Fruit fly (Drosophila melanogaster) whole organism, prepupa: ENCODE data around the gene CG13855.

Source experiments
- Blimp-1 ChIP-seq: fragments of 200-800 bp; sonication (Bioruptor generic); optimal IDR thresholded peaks from 3 replicates; lab custom pipeline; 2017; ENCODE audit warnings: missing biosample characterization, missing genetic modification characterization, mild to moderate bottlenecking, moderate library complexity, missing genetic modification reagents
- CG10631 ChIP-seq: fragments of 200-800 bp; sonication (Bioruptor generic); optimal IDR thresholded peaks from 2 replicates; lab custom pipeline; 2016; ENCODE audit warnings: missing biosample characterization, missing genetic modification characterization
- CG10669 ChIP-seq: fragments of 200-800 bp; sonication (Bioruptor generic); optimal IDR thresholded peaks from 3 replicates; lab custom pipeline; 2018; ENCODE audit warnings: missing biosample characterization, mild to moderate bottlenecking, missing genetic modification characterization, moderate library complexity
- CG11294 ChIP-seq: fragments of 200-800 bp; sonication (Bioruptor generic); IDR thresholded peaks from 2 replicates; pipeline ENCODE4 v1.3.6; 2022; ENCODE audit warnings: missing biosample characterization, missing genetic modification characterization
- CG11762 ChIP-seq: fragments of 200-800 bp; sonication (Bioruptor generic); optimal IDR thresholded peaks from 3 replicates; lab custom pipeline; 2016; ENCODE audit warnings: missing biosample characterization, missing genetic modification characterization; ENCODE audit not compliant: insufficient read depth
- CG11902 ChIP-seq: fragments of 200-800 bp; sonication (Bioruptor generic); optimal IDR thresholded peaks from 3 replicates; lab custom pipeline; 2016; ENCODE audit warnings: missing biosample characterization, missing genetic modification characterization
- CG15336 ChIP-seq: fragments of 200-800 bp; sonication (Bioruptor generic); IDR thresholded peaks from 2 replicates; pipeline ENCODE4 v1.3.6; 2022; ENCODE audit warnings: missing biosample characterization, missing genetic modification characterization
- CG16779 ChIP-seq: fragments of 200-800 bp; sonication (Bioruptor generic); optimal IDR thresholded peaks from 3 replicates; lab custom pipeline; 2017; ENCODE audit warnings: missing biosample characterization, mild to moderate bottlenecking, missing genetic modification characterization
- CG31627 ChIP-seq: fragments of 200-800 bp; sonication (Bioruptor generic); optimal IDR thresholded peaks from 3 replicates; lab custom pipeline; 2016; ENCODE audit warnings: missing biosample characterization, missing genetic modification characterization
- CG34406 ChIP-seq: fragments of 200-800 bp; sonication (Bioruptor generic); optimal IDR thresholded peaks from 3 replicates; lab custom pipeline; 2016; ENCODE audit warnings: missing biosample characterization, missing genetic modification characterization
- CG3919 ChIP-seq: fragments of 200-800 bp; sonication (Bioruptor generic); optimal IDR thresholded peaks from 3 replicates; lab custom pipeline; 2016; ENCODE audit warnings: missing biosample characterization, missing genetic modification characterization
- CG4318 ChIP-seq: fragments of 200-800 bp; sonication (Bioruptor generic); optimal IDR thresholded peaks from 3 replicates; lab custom pipeline; 2017; ENCODE audit warnings: missing biosample characterization, mild to moderate bottlenecking, missing genetic modification characterization
- CG6163 ChIP-seq: fragments of 200-800 bp; sonication (Bioruptor generic); IDR thresholded peaks from 3 replicates; pipeline ENCODE4 v1.3.6; 2022; ENCODE audit warnings: missing biosample characterization, missing genetic modification characterization
- CG6276 ChIP-seq: fragments of 200-800 bp; sonication (Bioruptor generic); optimal IDR thresholded peaks from 2 replicates; lab custom pipeline; 2017; ENCODE audit warnings: missing biosample characterization, mild to moderate bottlenecking, missing genetic modification characterization
- CG6792 ChIP-seq: fragments of 200-800 bp; sonication (Bioruptor generic); optimal IDR thresholded peaks from 3 replicates; lab custom pipeline; 2016; ENCODE audit warnings: missing biosample characterization, missing genetic modification characterization
- CG6808 ChIP-seq: fragments of 200-800 bp; sonication (Bioruptor generic); optimal IDR thresholded peaks from 3 replicates; lab custom pipeline; 2017; ENCODE audit warnings: missing biosample characterization, missing genetic modification characterization, mild to moderate bottlenecking, moderate library complexity, missing genetic modification reagents
- CG6854 ChIP-seq: fragments of 200-800 bp; sonication (Bioruptor generic); optimal IDR thresholded peaks from 2 replicates; lab custom pipeline; 2017; ENCODE audit warnings: missing biosample characterization, mild to moderate bottlenecking, missing genetic modification characterization
- CG7368 ChIP-seq: fragments of 200-800 bp; sonication (Bioruptor generic); optimal IDR thresholded peaks from 3 replicates; lab custom pipeline; 2016; ENCODE audit warnings: missing biosample characterization, missing genetic modification characterization
- CG8119 ChIP-seq: fragments of 200-800 bp; sonication (Bioruptor generic); IDR thresholded peaks from 3 replicates; pipeline ENCODE4 v1.3.6; 2022; ENCODE audit warnings: missing biosample characterization, missing genetic modification characterization
- CG8319 ChIP-seq: fragments of 200-800 bp; sonication (Bioruptor generic); optimal IDR thresholded peaks from 3 replicates; lab custom pipeline; 2016; ENCODE audit warnings: missing biosample characterization, missing genetic modification characterization
- CG8632 ChIP-seq: fragments of 200-800 bp; sonication (Bioruptor generic); optimal IDR thresholded peaks from 3 replicates; lab custom pipeline; 2016; ENCODE audit warnings: missing biosample characterization, missing genetic modification characterization
- Eip75B ChIP-seq: fragments of 200-800 bp; sonication (Bioruptor generic); optimal IDR thresholded peaks from 3 replicates; lab custom pipeline; 2016; ENCODE audit warnings: missing biosample characterization, missing genetic modification characterization
- Eip93F ChIP-seq: fragments of 200-800 bp; sonication (Bioruptor generic); optimal IDR thresholded peaks from 2 replicates; lab custom pipeline; 2016; ENCODE audit warnings: missing biosample characterization, mild to moderate bottlenecking, missing genetic modification characterization
- Ets21C ChIP-seq: fragments of 200-800 bp; sonication (Bioruptor generic); optimal IDR thresholded peaks from 3 replicates; lab custom pipeline; 2016; ENCODE audit warnings: missing biosample characterization, missing genetic modification characterization
- Ets96B ChIP-seq: fragments of 200-800 bp; optimal IDR thresholded peaks from 2 replicates; lab custom pipeline; 2019; ENCODE audit warnings: missing biosample characterization, mild to moderate bottlenecking, missing genetic modification characterization, moderate library complexity
- Gug ChIP-seq: fragments of 200-800 bp; sonication (Bioruptor generic); IDR thresholded peaks from 2 replicates; pipeline ENCODE4 v1.3.6; 2022; ENCODE audit warnings: missing biosample characterization, missing genetic modification characterization
- Hr39 ChIP-seq: fragments of 200-800 bp; sonication (Bioruptor generic); optimal IDR thresholded peaks from 2 replicates; lab custom pipeline; 2016; ENCODE audit warnings: missing biosample characterization, missing genetic modification characterization
- Hr4 ChIP-seq: fragments of 200-800 bp; sonication (Bioruptor generic); optimal IDR thresholded peaks from 3 replicates; lab custom pipeline; 2016; ENCODE audit warnings: missing biosample characterization, missing genetic modification characterization
- Met ChIP-seq: fragments of 200-800 bp; sonication (Bioruptor generic); optimal IDR thresholded peaks from 3 replicates; lab custom pipeline; 2016; ENCODE audit warnings: missing biosample characterization, missing genetic modification characterization
- OdsH ChIP-seq: fragments of 200-800 bp; sonication (Bioruptor generic); optimal IDR thresholded peaks from 3 replicates; lab custom pipeline; 2016; ENCODE audit warnings: missing biosample characterization, missing genetic modification characterization
- Smox ChIP-seq: fragments of 200-800 bp; sonication (Bioruptor generic); optimal IDR thresholded peaks from 3 replicates; lab custom pipeline; 2016; ENCODE audit warnings: missing biosample characterization, missing genetic modification characterization
- Sox102F ChIP-seq: fragments of 200-800 bp; sonication (Bioruptor generic); optimal IDR thresholded peaks from 2 replicates; lab custom pipeline; 2016; ENCODE audit warnings: missing biosample characterization, mild to moderate bottlenecking, missing genetic modification characterization
- Sox14 ChIP-seq: fragments of 200-800 bp; sonication (Bioruptor generic); optimal IDR thresholded peaks from 3 replicates; lab custom pipeline; 2016; ENCODE audit warnings: missing biosample characterization, missing genetic modification characterization
- Sox15 ChIP-seq: fragments of 200-800 bp; sonication (Bioruptor generic); optimal IDR thresholded peaks from 3 replicates; lab custom pipeline; 2016; ENCODE audit warnings: missing biosample characterization, missing genetic modification characterization
- achi ChIP-seq: fragments of 200-800 bp; sonication (Bioruptor generic); optimal IDR thresholded peaks from 3 replicates; lab custom pipeline; 2016; ENCODE audit warnings: missing biosample characterization, missing genetic modification characterization
- cyc ChIP-seq: fragments of 200-800 bp; sonication (Bioruptor generic); optimal IDR thresholded peaks from 3 replicates; lab custom pipeline; 2016; ENCODE audit warnings: missing biosample characterization, missing genetic modification characterization
- dac ChIP-seq: fragments of 200-800 bp; sonication (Bioruptor generic); optimal IDR thresholded peaks from 2 replicates; lab custom pipeline; 2017; ENCODE audit warnings: missing biosample characterization, mild to moderate bottlenecking, missing genetic modification characterization
- dsx ChIP-seq: fragments of 200-800 bp; optimal IDR thresholded peaks from 3 replicates; lab custom pipeline; 2019; ENCODE audit warnings: missing biosample characterization, mild to moderate bottlenecking, missing genetic modification characterization, moderate library complexity; ENCODE audit not compliant: poor library complexity, severe bottlenecking
- eg ChIP-seq: fragments of 200-800 bp; sonication (Bioruptor generic); IDR thresholded peaks from 3 replicates; pipeline ENCODE4 v1.3.6; 2022; ENCODE audit warnings: missing biosample characterization, missing genetic modification characterization
- esn ChIP-seq: fragments of 200-800 bp; sonication (Bioruptor generic); optimal IDR thresholded peaks from 2 replicates; lab custom pipeline; 2016; ENCODE audit warnings: missing biosample characterization, mild to moderate bottlenecking, missing genetic modification characterization, moderate library complexity
- fd59A ChIP-seq: fragments of 200-800 bp; sonication (Bioruptor generic); optimal IDR thresholded peaks from 2 replicates; lab custom pipeline; 2017; ENCODE audit warnings: missing biosample characterization, mild to moderate bottlenecking, missing genetic modification characterization, missing genetic modification reagents
- fd85E ChIP-seq: fragments of 200-800 bp; sonication (Bioruptor generic); optimal IDR thresholded peaks from 3 replicates; lab custom pipeline; 2016; ENCODE audit warnings: missing biosample characterization, missing genetic modification characterization
- fkh ChIP-seq: fragments of 200-800 bp; sonication (Bioruptor generic); optimal IDR thresholded peaks from 3 replicates; lab custom pipeline; 2017; ENCODE audit warnings: missing biosample characterization, mild to moderate bottlenecking, missing genetic modification characterization, moderate library complexity
- lz ChIP-seq: fragments of 200-800 bp; sonication (Bioruptor generic); optimal IDR thresholded peaks from 3 replicates; lab custom pipeline; 2016; ENCODE audit warnings: missing biosample characterization, missing genetic modification characterization
- net ChIP-seq: fragments of 200-800 bp; sonication (Bioruptor generic); optimal IDR thresholded peaks from 3 replicates; lab custom pipeline; 2016; ENCODE audit warnings: missing biosample characterization, missing genetic modification characterization
- spab ChIP-seq: fragments of 200-800 bp; sonication (Bioruptor generic); optimal IDR thresholded peaks from 2 replicates; lab custom pipeline; 2017; ENCODE audit warnings: missing biosample characterization, mild to moderate bottlenecking, missing genetic modification characterization, missing genetic modification reagents
- ss ChIP-seq, 2 experiments: fragments of 200-800 bp; sonication (Bioruptor generic); optimal IDR thresholded peaks; 2 replicates in 1 of 2; 3 replicates in 1 of 2; lab custom pipeline; 2017 to 2018; ENCODE audit warnings: mild to moderate bottlenecking in 2 of 2, missing biosample characterization in 2 of 2, missing genetic modification characterization in 2 of 2, moderate library complexity in 1 of 2
- vri ChIP-seq: fragments of 200-800 bp; sonication (Bioruptor generic); optimal IDR thresholded peaks from 3 replicates; lab custom pipeline; 2016; ENCODE audit warnings: missing biosample characterization, mild to moderate bottlenecking, missing genetic modification characterization

CG13855 gene

dm6 chr3R:22421618-22422017 lies 15.9 kb downstream of the CG13855 start (continued):
- TF ChIP-seq CG11762 (GFP tag; lab: Kevin White, UChicago): peak; percentile 24
- peak; percentile 79 for TF ChIP-seq Smox (GFP tag; lab: Kevin White, UChicago)
- peak; percentile 69 for TF ChIP-seq achi (GFP tag; lab: Kevin White, UChicago)
- no peak for TF ChIP-seq fkh (GFP tag; lab: Kevin White, UChicago)
- TF ChIP-seq Sox14 (GFP tag; lab: Kevin White, UChicago): peak; percentile 75
- no peak for TF ChIP-seq CG6276 (GFP tag; lab: Kevin White, UChicago)
- no peak for TF ChIP-seq CG4318 (GFP tag; lab: Kevin White, UChicago)
- TF ChIP-seq Hr39 (GFP tag; lab: Kevin White, UChicago): peak; percentile 86

DNA sequence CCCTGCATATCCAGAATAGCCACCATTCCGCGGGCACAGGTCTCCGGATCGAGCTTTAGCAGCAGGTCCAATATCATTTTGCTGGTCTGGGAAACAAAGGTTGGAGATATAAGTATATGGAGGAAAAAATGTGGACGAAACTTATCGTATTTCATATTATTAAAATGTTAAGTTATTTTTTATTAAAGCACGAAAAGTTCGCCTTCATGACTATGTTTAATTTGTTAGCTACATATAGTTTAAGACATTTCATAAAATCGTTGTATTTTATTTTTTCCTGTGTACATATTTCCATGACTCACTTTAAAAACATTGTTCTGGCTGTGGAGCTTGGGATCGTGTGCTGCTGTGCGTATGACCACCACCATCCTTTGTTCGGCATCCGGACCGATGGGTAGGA lies 18.3 kb downstream of the CG13855 start:
- TF ChIP-seq CG4318 (GFP tag; lab: Kevin White, UChicago) (no peak), dac (no peak), eg (GFP tag; lab: Robert Waterston, UW) (peak; percentile 48; the same call in 1 of the 3 replicates), Eip75B (GFP tag; lab: Kevin White, UChicago) (peak; percentile 51), vri (GFP tag; lab: Kevin White, UChicago) (no peak), CG11294 (GFP tag; lab: Robert Waterston, UW) (no peak), cyc (GFP tag; lab: Kevin White, UChicago) (peak; percentile 59), CG8119 (0 out of 3 replicates have a peak, but pooled peaks have one; percentile 30), CG6808 (GFP tag; lab: Kevin White, UChicago) (peak; percentile 38), Blimp-1 (GFP tag; lab: Kevin White, UChicago) (no peak), Hr4 (GFP tag; lab: Kevin White, UChicago) (no peak), CG6163 (peak; percentile 73), Smox (GFP tag; lab: Kevin White, UChicago) (peak; percentile 61), fd85E (GFP tag; lab: Kevin White, UChicago) (no peak), CG10669 (peak; percentile 45), Ets21C (GFP tag; lab: Kevin White, UChicago) (no peak), CG7368 (peak; percentile 10), Sox14 (GFP tag; lab: Kevin White, UChicago) (peak; percentile 66), CG6276 (GFP tag; lab: Kevin White, UChicago) (no peak), CG6792 (GFP tag; lab: Kevin White, UChicago) (peak; percentile 56), Eip93F (GFP tag; lab: Kevin White, UChicago) (peak; percentile 42), CG11902 (GFP tag; lab: Kevin White, UChicago) (peak; percentile 14), esn (GFP tag; lab: Kevin White, UChicago) (peak; percentile 80), Sox102F (GFP tag; lab: Kevin White, UChicago) (peak; percentile 67), CG15336 (peak; percentile 35; the same call in 1 of the 2 replicates), Gug (GFP tag; lab: Robert Waterston, UW) (no peak), CG8632 (GFP tag; lab: Kevin White, UChicago) (peak; percentile 63), Sox15 (GFP tag; lab: Kevin White, UChicago) (no peak), lz (GFP tag; lab: Kevin White, UChicago) (peak; percentile 60), CG16779 (tag; lab: Kevin White, UChicago) (no peak), CG34406 (peak; percentile 66), spab (GFP tag; lab: Kevin White, UChicago) (no peak), CG6854 (GFP tag; lab: Kevin White, UChicago) (peak; percentile 15), achi (GFP tag; lab: Kevin White, UChicago) (peak; percentile 37), CG3919 (peak; percentile 53), dsx (peak; percentile 38), CG8319 (GFP tag; lab: Kevin White, UChicago) (no peak), Met (peak; percentile 69), net (GFP tag; lab: Kevin White, UChicago) (peak; percentile 34), Ets96B (tag; lab: Kevin White, UChicago) (peak; percentile 54), CG11762 (GFP tag; lab: Kevin White, UChicago) (no peak), CG10631 (GFP tag; lab: Kevin White, UChicago) (peak; percentile 52), OdsH (peak; percentile 59), CG31627 (GFP tag; lab: Kevin White, UChicago) (peak; percentile 61), Hr39 (GFP tag; lab: Kevin White, UChicago) (peak; percentile 34), ss (GFP tag; optimal IDR thresholded peaks at IDR 0.05; lab: Kevin White, UChicago) (peak in 1 of 2 experiments; percentile 64), fd59A (GFP tag; lab: Kevin White, UChicago) (no peak)
